Worm (Caenorhabditis elegans): ENCODE measurements around the gene col-85.

ce11 chrII:12491936-12492335 is 3.0 kb downstream of the col-85 start, which contains the start of gene srz-6:
- no peak for TF ChIP-seq ama-1 (optimal IDR thresholded peaks at IDR 0.05)
- TF ChIP-seq daf-12 (tag; optimal IDR thresholded peaks at IDR 0.05) = no peak

All from whole organism, L3 larva.